Fruit fly (Drosophila melanogaster) whole organism, embryonic: ENCODE data around the gene sloth1.
A peak's percentile ranks its signal among the peaks of the same experiment; 100 is the strongest.

ENCODE experiments used
- C15 ChIP-seq: fragments of 200-800 bp; sonication (Bioruptor generic); IDR thresholded peaks from 3 replicates; pipeline ENCODE4 v1.3.6; 2022; ENCODE audit warnings: missing biosample characterization, missing genetic modification characterization
- CG10267 ChIP-seq: fragments of 200-800 bp; sonication (Bioruptor generic); optimal IDR thresholded peaks from 2 replicates; lab custom pipeline; 2018; ENCODE audit warnings: missing biosample characterization, mild to moderate bottlenecking, missing genetic modification characterization, moderate library complexity
- CG10431 ChIP-seq: fragments of 200-800 bp; sonication (Bioruptor generic); optimal IDR thresholded peaks from 3 replicates; lab custom pipeline; 2018; ENCODE audit warnings: missing biosample characterization, mild to moderate bottlenecking, missing genetic modification characterization
- CG10565 ChIP-seq: fragments of 200-800 bp; sonication (Bioruptor generic); optimal IDR thresholded peaks from 3 replicates; lab custom pipeline; 2016; ENCODE audit warnings: missing biosample characterization, mild to moderate bottlenecking, missing genetic modification characterization
- CG13775 ChIP-seq: fragments of 200-800 bp; sonication (Bioruptor generic); optimal IDR thresholded peaks from 3 replicates; lab custom pipeline; 2017; ENCODE audit warnings: missing biosample characterization, mild to moderate bottlenecking, missing genetic modification characterization
- CG14667 ChIP-seq: fragments of 200-800 bp; sonication (Bioruptor generic); IDR thresholded peaks from 2 replicates; pipeline ENCODE4 v1.3.6; 2022; ENCODE audit warnings: missing biosample characterization, missing genetic modification characterization
- CG14710 ChIP-seq: fragments of 200-800 bp; sonication (Bioruptor generic); optimal IDR thresholded peaks from 3 replicates; lab custom pipeline; 2019; ENCODE audit warnings: missing biosample characterization, mild to moderate bottlenecking, missing genetic modification characterization, moderate library complexity
- CG15479 ChIP-seq: fragments of 200-800 bp; sonication (Bioruptor generic); optimal IDR thresholded peaks from 3 replicates; lab custom pipeline; 2019; ENCODE audit warnings: missing biosample characterization, mild to moderate bottlenecking, missing genetic modification characterization, moderate library complexity
- CG15696 ChIP-seq: fragments of 200-800 bp; sonication (Bioruptor generic); optimal IDR thresholded peaks from 2 replicates; lab custom pipeline; 2019; ENCODE audit warnings: missing biosample characterization, mild to moderate bottlenecking, missing genetic modification characterization, moderate library complexity
- CG16863 ChIP-seq: fragments of 200-800 bp; sonication (Bioruptor generic); optimal IDR thresholded peaks from 3 replicates; lab custom pipeline; 2016; ENCODE audit warnings: missing biosample characterization, missing genetic modification characterization
- CG2678 ChIP-seq: fragments of 200-800 bp; sonication (Bioruptor generic); optimal IDR thresholded peaks from 3 replicates; lab custom pipeline; 2019; ENCODE audit warnings: missing biosample characterization, mild to moderate bottlenecking, missing genetic modification characterization, moderate library complexity
- CG3163 ChIP-seq: fragments of 200-800 bp; sonication (Bioruptor generic); optimal IDR thresholded peaks from 3 replicates; lab custom pipeline; 2016; ENCODE audit warnings: missing biosample characterization, missing genetic modification characterization
- CG4820 ChIP-seq: fragments of 200-800 bp; sonication (Bioruptor generic); optimal IDR thresholded peaks from 3 replicates; lab custom pipeline; 2016; ENCODE audit warnings: missing biosample characterization, missing genetic modification characterization
- CG6689 ChIP-seq: fragments of 200-800 bp; sonication (Bioruptor generic); IDR thresholded peaks from 2 replicates; pipeline ENCODE4 v1.3.6; 2022; ENCODE audit warnings: missing biosample characterization, missing genetic modification characterization
- CG6765 ChIP-seq: fragments of 200-800 bp; sonication (Bioruptor generic); optimal IDR thresholded peaks from 3 replicates; lab custom pipeline; 2017; ENCODE audit warnings: missing biosample characterization, mild to moderate bottlenecking, missing genetic modification characterization
- CG7839 ChIP-seq: fragments of 200-800 bp; sonication (Bioruptor generic); optimal IDR thresholded peaks from 3 replicates; lab custom pipeline; 2018; ENCODE audit warnings: missing biosample characterization, mild to moderate bottlenecking, missing genetic modification characterization, moderate library complexity
- CG8388 ChIP-seq: fragments of 200-800 bp; sonication (Bioruptor generic); optimal IDR thresholded peaks from 2 replicates; lab custom pipeline; 2019; ENCODE audit warnings: missing biosample characterization, mild to moderate bottlenecking, missing genetic modification characterization, moderate library complexity
- CG8765 ChIP-seq: fragments of 200-800 bp; sonication (Bioruptor generic); IDR thresholded peaks from 2 replicates; pipeline ENCODE4 v1.3.6; 2022; ENCODE audit warnings: missing biosample characterization, missing genetic modification characterization
- CG8924 ChIP-seq: fragments of 200-800 bp; optimal IDR thresholded peaks from 3 replicates; lab custom pipeline; 2019; ENCODE audit warnings: missing biosample characterization, mild to moderate bottlenecking, missing genetic modification characterization, moderate library complexity
- CG9215 ChIP-seq: fragments of 200-800 bp; sonication (Bioruptor generic); IDR thresholded peaks from 2 replicates; pipeline ENCODE4 v1.3.6; 2022; ENCODE audit warnings: missing biosample characterization, missing genetic modification characterization
- CG9727 ChIP-seq: fragments of 200-800 bp; sonication (Bioruptor generic); optimal IDR thresholded peaks from 3 replicates; lab custom pipeline; 2017; ENCODE audit warnings: missing biosample characterization, mild to moderate bottlenecking, missing genetic modification characterization
- CTCF ChIP-seq: fragments of 200-800 bp; sonication (Bioruptor generic); optimal IDR thresholded peaks from 2 replicates; lab custom pipeline; 2017; ENCODE audit warnings: missing biosample characterization, mild to moderate bottlenecking, missing genetic modification characterization, moderate library complexity
- D19A ChIP-seq: fragments of 200-800 bp; optimal IDR thresholded peaks from 3 replicates; lab custom pipeline; 2019; ENCODE audit warnings: missing biosample characterization, mild to moderate bottlenecking, missing genetic modification characterization, moderate library complexity
- Ets97D ChIP-seq: fragments of 200-800 bp; sonication (Bioruptor generic); optimal IDR thresholded peaks from 3 replicates; lab custom pipeline; 2016; ENCODE audit warnings: missing biosample characterization, missing genetic modification characterization
- GATAe ChIP-seq: fragments of 200-800 bp; sonication (Bioruptor generic); conservative IDR thresholded peaks from 2 replicates; pipeline ENCODE4 v1.3.6; 2022; ENCODE audit warnings: missing biosample characterization, missing genetic modification characterization
- Neu2 ChIP-seq: fragments of 200-800 bp; sonication (Bioruptor generic); optimal IDR thresholded peaks from 3 replicates; lab custom pipeline; 2016; ENCODE audit warnings: missing biosample characterization, missing genetic modification characterization, borderline replicate concordance
- Nf-YA ChIP-seq: fragments of 200-800 bp; sonication (Bioruptor generic); IDR thresholded peaks from 2 replicates; pipeline ENCODE4 v1.3.6; 2022; ENCODE audit warnings: missing biosample characterization, missing genetic modification characterization
- Ssrp ChIP-seq: fragments of 200-800 bp; sonication (Bioruptor generic); optimal IDR thresholded peaks from 2 replicates; lab custom pipeline; 2018; ENCODE audit warnings: missing biosample characterization, mild to moderate bottlenecking, missing genetic modification characterization, moderate library complexity
- Xrp1 ChIP-seq: fragments of 200-800 bp; sonication (Bioruptor generic); IDR thresholded peaks from 2 replicates; pipeline ENCODE4 v1.3.6; 2022; ENCODE audit warnings: missing biosample characterization, missing genetic modification characterization
- ara ChIP-seq: fragments of 200-800 bp; sonication (Bioruptor generic); IDR thresholded peaks from 2 replicates; pipeline ENCODE4 v1.3.6; 2022; ENCODE audit warnings: missing biosample characterization, missing genetic modification characterization
- ase ChIP-seq: fragments of 200-800 bp; sonication (Bioruptor generic); IDR thresholded peaks from 3 replicates; pipeline ENCODE4 v1.3.6; 2022; ENCODE audit warnings: missing biosample characterization, missing genetic modification characterization
- bowl ChIP-seq: fragments of 200-800 bp; sonication (Bioruptor generic); IDR thresholded peaks from 2 replicates; pipeline ENCODE4 v1.3.6; 2022; ENCODE audit warnings: missing biosample characterization, missing genetic modification characterization
- crol ChIP-seq: fragments of 200-800 bp; sonication (Bioruptor generic); IDR thresholded peaks from 2 replicates; pipeline ENCODE4 v1.3.6; 2022; ENCODE audit warnings: missing biosample characterization, missing genetic modification characterization
- dimm ChIP-seq: fragments of 200-800 bp; sonication (Bioruptor generic); IDR thresholded peaks from 2 replicates; pipeline ENCODE4 v1.3.6; 2022; ENCODE audit warnings: missing biosample characterization, missing genetic modification characterization
- dmrt11E ChIP-seq: fragments of 200-800 bp; sonication (Bioruptor generic); optimal IDR thresholded peaks from 3 replicates; lab custom pipeline; 2018; ENCODE audit warnings: missing biosample characterization, mild to moderate bottlenecking, missing genetic modification characterization, moderate library complexity
- fd96Cb ChIP-seq: fragments of 200-800 bp; sonication (Bioruptor generic); optimal IDR thresholded peaks from 2 replicates; lab custom pipeline; 2018; ENCODE audit warnings: missing biosample characterization, mild to moderate bottlenecking, missing genetic modification characterization, moderate library complexity
- gem ChIP-seq: fragments of 200-800 bp; sonication (Bioruptor generic); optimal IDR thresholded peaks from 2 replicates; lab custom pipeline; 2019; ENCODE audit warnings: missing biosample characterization, mild to moderate bottlenecking, missing genetic modification characterization, moderate library complexity
- grau ChIP-seq: fragments of 200-800 bp; optimal IDR thresholded peaks from 3 replicates; lab custom pipeline; 2019; ENCODE audit warnings: missing biosample characterization, mild to moderate bottlenecking, missing genetic modification characterization, moderate library complexity
- ind ChIP-seq: fragments of 200-800 bp; sonication (Bioruptor generic); optimal IDR thresholded peaks from 3 replicates; lab custom pipeline; 2016; ENCODE audit warnings: missing biosample characterization, missing genetic modification characterization
- kni ChIP-seq: fragments of 200-800 bp; sonication (Bioruptor generic); optimal IDR thresholded peaks from 3 replicates; lab custom pipeline; 2017; ENCODE audit warnings: mild to moderate bottlenecking, missing biosample characterization, missing genetic modification reagents, missing genetic modification characterization
- lab ChIP-seq: fragments of 200-800 bp; sonication (Bioruptor generic); optimal IDR thresholded peaks from 3 replicates; lab custom pipeline; 2017; ENCODE audit warnings: missing biosample characterization, missing genetic modification characterization, mild to moderate bottlenecking, moderate library complexity, missing genetic modification reagents
- luna ChIP-seq: fragments of 200-800 bp; sonication (Bioruptor generic); optimal IDR thresholded peaks from 2 replicates; lab custom pipeline; 2016; ENCODE audit warnings: missing biosample characterization, missing genetic modification characterization
- maf-S ChIP-seq: fragments of 200-800 bp; sonication (Bioruptor generic); optimal IDR thresholded peaks from 2 replicates; lab custom pipeline; 2016; ENCODE audit warnings: missing biosample characterization, missing genetic modification characterization
- org-1 ChIP-seq: fragments of 200-800 bp; sonication (Bioruptor generic); optimal IDR thresholded peaks from 2 replicates; lab custom pipeline; 2017; ENCODE audit warnings: missing biosample characterization, missing genetic modification characterization
- p53 ChIP-seq: fragments of 200-800 bp; sonication (Bioruptor generic); optimal IDR thresholded peaks from 2 replicates; lab custom pipeline; 2016; ENCODE audit warnings: missing biosample characterization, missing genetic modification characterization
- phol ChIP-seq: fragments of 200-800 bp; sonication (Bioruptor generic); optimal IDR thresholded peaks from 3 replicates; lab custom pipeline; 2018; ENCODE audit warnings: missing biosample characterization, mild to moderate bottlenecking, missing genetic modification characterization, moderate library complexity
- shn ChIP-seq: fragments of 200-800 bp; sonication (Bioruptor generic); optimal IDR thresholded peaks from 3 replicates; lab custom pipeline; 2016; ENCODE audit warnings: missing biosample characterization, missing genetic modification characterization
- twi ChIP-seq: fragments of 200-800 bp; optimal IDR thresholded peaks from 2 replicates; lab custom pipeline; 2019; ENCODE audit warnings: missing biosample characterization, mild to moderate bottlenecking, missing genetic modification characterization, moderate library complexity
- wdn ChIP-seq: fragments of 200-800 bp; sonication (Bioruptor generic); IDR thresholded peaks from 2 replicates; pipeline ENCODE4 v1.3.6; 2022; ENCODE audit warnings: missing biosample characterization, missing genetic modification characterization
- zf30C ChIP-seq: fragments of 200-800 bp; sonication (Bioruptor generic); optimal IDR thresholded peaks from 3 replicates; lab custom pipeline; 2018; ENCODE audit warnings: missing biosample characterization, mild to moderate bottlenecking, missing genetic modification characterization

The sloth1 gene

dm6 chrX:6983500-6984320, 27.4 kb upstream of the sloth1 start (continued):
- TF ChIP-seq lab (GFP tag; lab: Kevin White, UChicago) (no peak), CG7839 (tag; lab: Kevin White, UChicago) (peak; percentile 7), Ssrp (tag; lab: Kevin White, UChicago) (peak; percentile 27), CG16863 (GFP tag; lab: Kevin White, UChicago) (no peak), CG2678 (peak; percentile 36), ind (GFP tag; lab: Kevin White, UChicago) (no peak), dimm (GFP tag; lab: Robert Waterston, UW) (no peak), D19A (peak; percentile 10), shn (GFP tag; lab: Kevin White, UChicago) (no peak), zf30C (GFP tag; lab: Kevin White, UChicago) (peak; percentile 67), CG14710 (tag; lab: Kevin White, UChicago) (peak; percentile 46), Nf-YA (GFP tag; lab: Robert Waterston, UW) (no peak), CG10431 (no peak), CG9215 (GFP tag; lab: Robert Waterston, UW) (no peak), CG15479 (GFP tag; lab: Kevin White, UChicago) (peak; percentile 12), crol (GFP tag; lab: Robert Waterston, UW) (peak; percentile 55; the same call in 1 of the 2 replicates), twi (tag; lab: Kevin White, UChicago) (peak; percentile 13), CG15696 (tag; lab: Kevin White, UChicago) (peak; percentile 44), luna (GFP tag; lab: Kevin White, UChicago) (no peak), CG3163 (GFP tag; lab: Kevin White, UChicago) (no peak), p53 (GFP tag; lab: Kevin White, UChicago) (no peak), CG9727 (GFP tag; lab: Kevin White, UChicago) (peak; percentile 50), CG6765 (GFP tag; lab: Kevin White, UChicago) (no peak), Xrp1 (GFP tag; lab: Robert Waterston, UW) (peak; percentile 57; the same call in 1 of the 2 replicates), phol (tag; lab: Kevin White, UChicago) (peak; percentile 29), CG10267 (tag; lab: Kevin White, UChicago) (peak; percentile 40), GATAe (GFP tag; lab: Robert Waterston, UW) (no peak), gem (tag; lab: Kevin White, UChicago) (peak; percentile 39), bowl (GFP tag; lab: Robert Waterston, UW) (no peak), ara (peak; percentile 58; the same call in 1 of the 2 replicates), ase (no peak), org-1 (no peak), CTCF (GFP tag; lab: Kevin White, UChicago) (no peak), kni (GFP tag; lab: Kevin White, UChicago) (peak; percentile 49), CG8924 (tag; lab: Kevin White, UChicago) (peak; percentile 8), CG13775 (GFP tag; lab: Kevin White, UChicago) (no peak), dmrt11E (tag; lab: Kevin White, UChicago) (peak; percentile 64), Neu2 (GFP tag; lab: Kevin White, UChicago) (no peak), CG4820 (GFP tag; lab: Kevin White, UChicago) (no peak), CG10565 (no peak), CG8765 (GFP tag; lab: Robert Waterston, UW) (no peak), maf-S (no peak), CG8388 (GFP tag; lab: Kevin White, UChicago) (peak; percentile 1), grau (peak; percentile 4), fd96Cb (tag; lab: Kevin White, UChicago) (no peak), CG14667 (no peak), wdn (GFP tag; lab: Robert Waterston, UW) (no peak), CG6689 (GFP tag; lab: Robert Waterston, UW) (0 out of 2 replicates have a peak, but pooled peaks have one; percentile 8), C15 (GFP tag; lab: Robert Waterston, UW) (no peak), Ets97D (GFP tag; lab: Kevin White, UChicago) (no peak)
